Worm (Caenorhabditis elegans) whole organism, L4 larva: Measurements from ENCODE around the gene best-19.

Source experiments
- F49E8.2 ChIP-seq: sonication (generic microtip); optimal IDR thresholded peaks from 2 replicates; lab custom pipeline; 2016; ENCODE audit warnings: missing compliant biosample characterization, mild to moderate bottlenecking, missing genetic modification characterization, borderline replicate concordance
- ama-1 ChIP-seq: fragments of 150-350 bp; optimal IDR thresholded peaks from 2 replicates; lab custom pipeline; 2014; ENCODE audit warnings: inconsistent platforms, mixed read lengths
- ceh-20 ChIP-seq: fragments of 200-800 bp; sonication (Bioruptor generic); IDR thresholded peaks from 2 replicates; pipeline ENCODE4 v1.3.6; 2022; ENCODE audit warnings: missing genetic modification reagents, missing genetic modification characterization, missing compliant biosample characterization
- ceh-82 ChIP-seq: sonication (generic microtip); optimal IDR thresholded peaks from 2 replicates; lab custom pipeline; 2017; ENCODE audit warnings: missing biosample characterization, missing genetic modification characterization
- cey-2 ChIP-seq: sonication (generic microtip); optimal IDR thresholded peaks from 3 replicates; lab custom pipeline; 2017; ENCODE audit warnings: missing genetic modification characterization, mild to moderate bottlenecking, missing compliant biosample characterization, antibody characterized with exemption, borderline replicate concordance; ENCODE audit not compliant: insufficient read depth
- fkh-10 ChIP-seq: fragments of 150-350 bp; optimal IDR thresholded peaks from 2 replicates; lab custom pipeline; 2014; ENCODE audit warnings: missing biosample characterization, missing genetic modification reagents, missing genetic modification characterization
- jun-1 ChIP-seq: fragments of 150-350 bp; optimal IDR thresholded peaks from 2 replicates; lab custom pipeline; 2014; ENCODE audit warnings: missing biosample characterization, missing genetic modification reagents, missing genetic modification characterization
- snpc-4 ChIP-seq: fragments of 150-350 bp; optimal IDR thresholded peaks from 2 replicates; lab custom pipeline; 2014; ENCODE audit warnings: missing biosample characterization, missing genetic modification characterization
- zag-1 ChIP-seq: fragments of 150-350 bp; optimal IDR thresholded peaks from 2 replicates; lab custom pipeline; 2014; ENCODE audit warnings: missing biosample characterization, missing genetic modification characterization
- ztf-11 ChIP-seq: fragments of 150-350 bp; optimal IDR thresholded peaks from 2 replicates; lab custom pipeline; 2014; ENCODE audit warnings: missing biosample characterization, missing genetic modification characterization

DNA sequence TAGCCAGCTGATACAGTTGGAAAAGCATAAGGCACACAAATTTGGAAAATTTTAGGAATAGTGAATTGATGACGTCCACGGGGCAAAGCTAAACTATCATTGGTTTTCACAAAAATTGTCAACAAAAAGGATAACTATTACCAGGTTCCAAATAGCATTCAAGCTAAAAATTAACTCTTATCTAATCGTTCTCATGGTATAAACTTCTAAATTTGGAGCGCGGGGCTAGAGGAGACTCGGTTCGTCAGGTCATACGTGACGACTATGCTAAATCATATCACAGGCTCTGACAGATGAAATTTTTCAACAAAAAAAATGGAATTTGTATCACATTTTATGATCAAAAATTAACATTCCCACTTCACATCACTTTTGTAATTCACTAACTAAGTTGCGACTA lies 15.7 kb downstream of the best-19 start:
- no peak for TF ChIP-seq ceh-82 (tag; lab: Kevin White, UChicago)
- TF ChIP-seq F49E8.2 = no peak
- no peak for TF ChIP-seq fkh-10
- TF ChIP-seq ama-1 (lab: Kevin White, UChicago) = no peak
- no peak for TF ChIP-seq snpc-4
- no peak for TF ChIP-seq ztf-11 (tag; lab: Kevin White, UChicago)
- no peak for TF ChIP-seq jun-1 (tag; lab: Kevin White, UChicago)
- TF ChIP-seq cey-2 (tag; lab: Kevin White, UChicago) = no peak
- no peak for TF ChIP-seq ceh-20
- TF ChIP-seq zag-1 = no peak
